Fruit fly (Drosophila melanogaster): ENCODE results near the gene CG17652.

The CG17652 gene

dm6 chr2L:1723937-1724591, 8.1 kb downstream of the CG17652 start, which contains the start of gene Rim2:
Rim2 (minus strand) TSS chr2L:1724388.
- TF ChIP-seq Eip78C (GFP tag) (peak; percentile 46), acj6 (GFP tag; optimal IDR thresholded peaks at IDR 0.05) (no peak), cyc (GFP tag; optimal IDR thresholded peaks at IDR 0.05) (no peak), dac (GFP tag; optimal IDR thresholded peaks at IDR 0.05) (no peak), OdsH (GFP tag; optimal IDR thresholded peaks at IDR 0.05) (no peak), Sox15 (GFP tag; optimal IDR thresholded peaks at IDR 0.05) (no peak), vri (GFP tag; optimal IDR thresholded peaks at IDR 0.05) (peak; percentile 76), topi (GFP tag; optimal IDR thresholded peaks at IDR 0.05) (no peak), CG15336 (GFP tag; IDR thresholded peaks at IDR 0.05) (no peak), lz (GFP tag; optimal IDR thresholded peaks at IDR 0.05) (peak; percentile 32), CG10631 (GFP tag; optimal IDR thresholded peaks at IDR 0.05) (no peak), CG16779 (tag; optimal IDR thresholded peaks at IDR 0.05) (peak; percentile 24), dsx (GFP tag; optimal IDR thresholded peaks at IDR 0.05; ENCODE audit: poor library complexity, severe bottlenecking) (peak; percentile 26), svp (GFP tag) (peak; percentile 76), Ets21C (GFP tag; optimal IDR thresholded peaks at IDR 0.05) (no peak), Hr4 (GFP tag; optimal IDR thresholded peaks at IDR 0.05) (no peak), CG6276 (GFP tag; optimal IDR thresholded peaks at IDR 0.05) (no peak), Sox14 (GFP tag; optimal IDR thresholded peaks at IDR 0.05) (peak; percentile 25)

- TF ChIP-seq CG3032 (tag; optimal IDR thresholded peaks at IDR 0.05) (peak; percentile 4), Sox14 (GFP tag; optimal IDR thresholded peaks at IDR 0.05) (peak; percentile 38), Hr4 (GFP tag; optimal IDR thresholded peaks at IDR 0.05) (peak; percentile 0), ss (GFP tag; optimal IDR thresholded peaks at IDR 0.05) (peak in 1 of 2 experiments; percentile 22), esn (GFP tag; optimal IDR thresholded peaks at IDR 0.05) (peak; percentile 37), CG3919 (GFP tag; optimal IDR thresholded peaks at IDR 0.05) (peak; percentile 46), CG15336 (GFP tag; IDR thresholded peaks at IDR 0.05) (peak; percentile 21; the same call in 1 of the 2 replicates), Sox102F (GFP tag; optimal IDR thresholded peaks at IDR 0.05) (no peak), CG1621 (tag; optimal IDR thresholded peaks at IDR 0.05) (peak; percentile 14), Ets21C (GFP tag; optimal IDR thresholded peaks at IDR 0.05) (no peak), dsx (GFP tag; optimal IDR thresholded peaks at IDR 0.05; ENCODE audit: poor library complexity, severe bottlenecking) (peak; percentile 33), pdm3 (GFP tag; optimal IDR thresholded peaks at IDR 0.05) (peak; percentile 3), CG11902 (GFP tag; optimal IDR thresholded peaks at IDR 0.05) (no peak), CG6163 (GFP tag; IDR thresholded peaks at IDR 0.05) (peak; percentile 50; the same call in 2 of the 3 replicates), svp (GFP tag) (peak; percentile 71), CG9139 (GFP tag; optimal IDR thresholded peaks at IDR 0.05) (no peak), CG32006 (GFP tag; optimal IDR thresholded peaks at IDR 0.05) (peak; percentile 2), CG10669 (GFP tag; optimal IDR thresholded peaks at IDR 0.05) (peak; percentile 19), Hr39 (GFP tag; optimal IDR thresholded peaks at IDR 0.05) (peak; percentile 2), CG6808 (GFP tag; optimal IDR thresholded peaks at IDR 0.05) (peak; percentile 12), vri (GFP tag; optimal IDR thresholded peaks at IDR 0.05) (peak; percentile 20), eg (GFP tag; IDR thresholded peaks at IDR 0.05) (0 out of 3 replicates have a peak, but pooled peaks have one; percentile 27), Lpt (GFP tag; optimal IDR thresholded peaks at IDR 0.05) (no peak), fkh (GFP tag; optimal IDR thresholded peaks at IDR 0.05) (peak; percentile 16), Eip78C (GFP tag) (peak; percentile 77), Ets96B (tag; optimal IDR thresholded peaks at IDR 0.05) (peak; percentile 4)
These were observed 8.8 kb downstream of the CG17652 start for dm6 chr2L:1723135-1723936.
